Fruit fly (Drosophila melanogaster): Measurements from ENCODE around the gene pelo.

- TF ChIP-seq usp (GFP tag; optimal IDR thresholded peaks at IDR 0.05), result no peak
- no peak for TF ChIP-seq EcR (GFP tag; optimal IDR thresholded peaks at IDR 0.05)
- no peak for TF ChIP-seq pan (optimal IDR thresholded peaks at IDR 0.05)
- no peak for TF ChIP-seq psq (optimal IDR thresholded peaks at IDR 0.05)
Measured at dm6 chr2L:9685993-9686392, 14.6 kb upstream of the pelo start.
